Worm (Caenorhabditis elegans): Measurements from ENCODE around the gene spig-6.

ce11 chrV:16483681-16484080 lies 2.3 kb downstream of the spig-6 start, which contains the start of gene srh-139:
- TF ChIP-seq ztf-4 (tag; optimal IDR thresholded peaks at IDR 0.05) (no peak), mdl-1 (tag; optimal IDR thresholded peaks at IDR 0.05) (no peak), fkh-2 (tag; optimal IDR thresholded peaks at IDR 0.05) (no peak), ceh-82 (tag; optimal IDR thresholded peaks at IDR 0.05) (no peak), ztf-11 (tag; optimal IDR thresholded peaks at IDR 0.05) (no peak), nhr-77 (tag; optimal IDR thresholded peaks at IDR 0.05) (no peak), unc-62 (GFP tag; optimal IDR thresholded peaks at IDR 0.05) (no peak)

Measured in whole organism, L3 larva.